Fruit fly (Drosophila melanogaster) whole organism, embryonic: ENCODE data around the gene Hmr.

Experiments used
- Ada2b ChIP-seq: fragments of 200-800 bp; sonication (Bioruptor generic); IDR thresholded peaks from 2 replicates; pipeline ENCODE4 v1.3.6; 2022; ENCODE audit warnings: missing biosample characterization, missing genetic modification characterization
- CG10431 ChIP-seq: fragments of 200-800 bp; sonication (Bioruptor generic); optimal IDR thresholded peaks from 3 replicates; lab custom pipeline; 2018; ENCODE audit warnings: missing biosample characterization, mild to moderate bottlenecking, missing genetic modification characterization
- CG11456 ChIP-seq: fragments of 200-800 bp; sonication (Bioruptor generic); IDR thresholded peaks from 3 replicates; pipeline ENCODE4 v1.3.6; 2022; ENCODE audit warnings: missing biosample characterization, missing genetic modification characterization
- CG11695 ChIP-seq: fragments of 200-800 bp; sonication (Bioruptor generic); IDR thresholded peaks from 3 replicates; pipeline ENCODE4 v1.3.6; 2022; ENCODE audit warnings: missing biosample characterization, missing genetic modification characterization
- CG13287 ChIP-seq: fragments of 200-800 bp; sonication (Bioruptor generic); IDR thresholded peaks from 2 replicates; pipeline ENCODE4 v1.3.6; 2022; ENCODE audit warnings: missing biosample characterization, missing genetic modification characterization; ENCODE audit not compliant: partially characterized antibody
- CG15514 ChIP-seq: fragments of 200-800 bp; sonication (Bioruptor generic); optimal IDR thresholded peaks from 3 replicates; lab custom pipeline; 2017; ENCODE audit warnings: missing biosample characterization, missing genetic modification characterization, mild to moderate bottlenecking, moderate library complexity, missing genetic modification reagents
- CG17359 ChIP-seq: fragments of 200-800 bp; sonication (Bioruptor generic); optimal IDR thresholded peaks from 3 replicates; lab custom pipeline; 2018; ENCODE audit warnings: missing biosample characterization, mild to moderate bottlenecking, missing genetic modification characterization, moderate library complexity
- CG18476 ChIP-seq: fragments of 200-800 bp; sonication (Bioruptor generic); optimal IDR thresholded peaks from 2 replicates; lab custom pipeline; 2016; ENCODE audit warnings: missing biosample characterization, mild to moderate bottlenecking, missing genetic modification characterization
- CG18599 ChIP-seq: fragments of 200-800 bp; sonication (Bioruptor generic); optimal IDR thresholded peaks from 3 replicates; lab custom pipeline; 2017; ENCODE audit warnings: missing biosample characterization, missing genetic modification characterization, mild to moderate bottlenecking, moderate library complexity, missing genetic modification reagents
- CG18619 ChIP-seq: fragments of 200-800 bp; sonication (Bioruptor generic); optimal IDR thresholded peaks from 3 replicates; lab custom pipeline; 2017; ENCODE audit warnings: missing biosample characterization, mild to moderate bottlenecking, missing genetic modification characterization
- CG2678 ChIP-seq: fragments of 200-800 bp; sonication (Bioruptor generic); optimal IDR thresholded peaks from 3 replicates; lab custom pipeline; 2019; ENCODE audit warnings: missing biosample characterization, mild to moderate bottlenecking, missing genetic modification characterization, moderate library complexity
- CG2875 ChIP-seq: fragments of 200-800 bp; sonication (Bioruptor generic); optimal IDR thresholded peaks from 2 replicates; lab custom pipeline; 2017; ENCODE audit warnings: missing biosample characterization, mild to moderate bottlenecking, missing genetic modification characterization, missing genetic modification reagents
- CG31441 ChIP-seq: fragments of 200-800 bp; sonication (Bioruptor generic); IDR thresholded peaks from 2 replicates; pipeline ENCODE4 v1.3.6; 2022; ENCODE audit warnings: missing biosample characterization, missing genetic modification characterization
- CG33557 ChIP-seq: fragments of 200-800 bp; sonication (Bioruptor generic); optimal IDR thresholded peaks from 2 replicates; lab custom pipeline; 2019; ENCODE audit warnings: missing biosample characterization, mild to moderate bottlenecking, missing genetic modification characterization, moderate library complexity
- CG34224 ChIP-seq: fragments of 200-800 bp; sonication (Bioruptor generic); IDR thresholded peaks from 3 replicates; pipeline ENCODE4 v1.3.6; 2022; ENCODE audit warnings: missing biosample characterization, missing genetic modification characterization; ENCODE audit not compliant: partially characterized antibody
- CG34376 ChIP-seq: fragments of 200-800 bp; sonication (Bioruptor generic); optimal IDR thresholded peaks from 2 replicates; lab custom pipeline; 2018; ENCODE audit warnings: missing biosample characterization, mild to moderate bottlenecking, missing genetic modification characterization
- CG3847 ChIP-seq: fragments of 200-800 bp; sonication (Bioruptor generic); IDR thresholded peaks from 2 replicates; pipeline ENCODE4 v1.3.6; 2022; ENCODE audit warnings: missing biosample characterization, missing genetic modification characterization
- CG9609 ChIP-seq: fragments of 200-800 bp; sonication (Bioruptor generic); optimal IDR thresholded peaks from 3 replicates; lab custom pipeline; 2016; ENCODE audit warnings: missing biosample characterization, missing genetic modification characterization
- CoRest ChIP-seq: fragments of 200-800 bp; sonication (Bioruptor generic); optimal IDR thresholded peaks from 3 replicates; lab custom pipeline; 2018; ENCODE audit warnings: missing biosample characterization, mild to moderate bottlenecking, missing genetic modification characterization, moderate library complexity
- D ChIP-seq, 2 experiments: fragments of 200-800 bp in 1 of 2; fragments of >200 bp in 1 of 2; sonication (Bioruptor generic) in 1 of 2; optimal IDR thresholded peaks; 2 replicates in 1 of 2; 3 replicates in 1 of 2; lab custom pipeline; 2017; ENCODE audit warnings: mild to moderate bottlenecking in 1 of 2, missing biosample characterization in 1 of 2, missing genetic modification characterization in 1 of 2, missing genetic modification reagents in 1 of 2
- Dbx ChIP-seq: fragments of 200-800 bp; sonication (Bioruptor generic); IDR thresholded peaks from 3 replicates; pipeline ENCODE4 v1.3.6; 2022; ENCODE audit warnings: missing biosample characterization, missing genetic modification characterization
- Dll ChIP-seq: fragments of 200-800 bp; sonication (Bioruptor generic); IDR thresholded peaks from 4 replicates; pipeline ENCODE4 v1.3.6; 2022; ENCODE audit warnings: missing biosample characterization, missing genetic modification characterization; ENCODE audit not compliant: partially characterized antibody
- Fer3 ChIP-seq: fragments of 200-800 bp; sonication (Bioruptor generic); optimal IDR thresholded peaks from 2 replicates; lab custom pipeline; 2018; ENCODE audit warnings: missing biosample characterization, mild to moderate bottlenecking, missing genetic modification characterization, moderate library complexity
- HmgD ChIP-seq: fragments of 200-800 bp; sonication (Bioruptor generic); optimal IDR thresholded peaks from 3 replicates; lab custom pipeline; 2016; ENCODE audit warnings: missing biosample characterization, missing genetic modification characterization
- Hr39 ChIP-seq: fragments of >200 bp; optimal IDR thresholded peaks from 2 replicates; lab custom pipeline; 2017
- Lpt ChIP-seq: fragments of >200 bp; optimal IDR thresholded peaks from 2 replicates; lab custom pipeline; 2018; ENCODE audit warnings: missing biosample characterization, missing genetic modification characterization
- MBD-R2 ChIP-seq: fragments of 200-800 bp; sonication (Bioruptor generic); IDR thresholded peaks from 2 replicates; pipeline ENCODE4 v1.3.6; 2022; ENCODE audit warnings: missing biosample characterization, missing genetic modification characterization
- MESR4 ChIP-seq: fragments of 200-800 bp; sonication (Bioruptor generic); optimal IDR thresholded peaks from 2 replicates; lab custom pipeline; 2018; ENCODE audit warnings: missing biosample characterization, mild to moderate bottlenecking, missing genetic modification characterization, moderate library complexity
- Nf-YC ChIP-seq: fragments of 200-800 bp; optimal IDR thresholded peaks from 3 replicates; lab custom pipeline; 2019; ENCODE audit warnings: missing biosample characterization, mild to moderate bottlenecking, missing genetic modification characterization, moderate library complexity
- Ravus ChIP-seq: fragments of 200-800 bp; sonication (Bioruptor generic); IDR thresholded peaks from 2 replicates; pipeline ENCODE4 v1.3.6; 2022; ENCODE audit warnings: missing biosample characterization, missing genetic modification characterization
- YL-1 ChIP-seq: fragments of 200-800 bp; sonication (Bioruptor generic); optimal IDR thresholded peaks from 3 replicates; lab custom pipeline; 2017; ENCODE audit warnings: missing biosample characterization, mild to moderate bottlenecking, missing genetic modification characterization
- ase ChIP-seq: fragments of 200-800 bp; sonication (Bioruptor generic); IDR thresholded peaks from 3 replicates; pipeline ENCODE4 v1.3.6; 2022; ENCODE audit warnings: missing biosample characterization, missing genetic modification characterization
- crol ChIP-seq: fragments of 200-800 bp; sonication (Bioruptor generic); IDR thresholded peaks from 2 replicates; pipeline ENCODE4 v1.3.6; 2022; ENCODE audit warnings: missing biosample characterization, missing genetic modification characterization
- dmrt11E ChIP-seq: fragments of 200-800 bp; sonication (Bioruptor generic); optimal IDR thresholded peaks from 3 replicates; lab custom pipeline; 2018; ENCODE audit warnings: missing biosample characterization, mild to moderate bottlenecking, missing genetic modification characterization, moderate library complexity
- fd102C ChIP-seq: fragments of 200-800 bp; sonication (Bioruptor generic); optimal IDR thresholded peaks from 2 replicates; lab custom pipeline; 2018; ENCODE audit warnings: missing biosample characterization, mild to moderate bottlenecking, missing genetic modification characterization, moderate library complexity
- ham ChIP-seq: fragments of 200-800 bp; sonication (Bioruptor generic); IDR thresholded peaks from 2 replicates; pipeline ENCODE4 v1.3.6; 2022; ENCODE audit warnings: missing biosample characterization, missing genetic modification characterization
- ken ChIP-seq: fragments of 200-800 bp; sonication (Bioruptor generic); IDR thresholded peaks from 3 replicates; pipeline ENCODE4 v1.3.6; 2022; ENCODE audit warnings: missing biosample characterization, missing genetic modification characterization
- lilli ChIP-seq: fragments of 200-800 bp; sonication (Bioruptor generic); optimal IDR thresholded peaks from 3 replicates; lab custom pipeline; 2016; ENCODE audit warnings: missing biosample characterization, missing genetic modification characterization
- lola ChIP-seq, 3 experiments: fragments of >200 bp in 2 of 3; fragments of 200-800 bp in 1 of 3; sonication (Bioruptor generic) in 1 of 3; optimal IDR thresholded peaks; 2 replicates each; lab custom pipeline; 2017 to 2019; ENCODE audit warnings: missing biosample characterization in 3 of 3, missing genetic modification characterization in 3 of 3, mild to moderate bottlenecking in 1 of 3, moderate library complexity in 1 of 3
- nom ChIP-seq: fragments of 200-800 bp; sonication (Bioruptor generic); optimal IDR thresholded peaks from 2 replicates; lab custom pipeline; 2017; ENCODE audit warnings: missing biosample characterization, missing genetic modification characterization, mild to moderate bottlenecking, moderate library complexity, missing genetic modification reagents
- onecut ChIP-seq: fragments of 200-800 bp; sonication (Bioruptor generic); IDR thresholded peaks from 2 replicates; pipeline ENCODE4 v1.3.6; 2022; ENCODE audit warnings: missing biosample characterization, missing genetic modification characterization
- pum ChIP-seq: fragments of 200-800 bp; sonication (Bioruptor generic); optimal IDR thresholded peaks from 2 replicates; lab custom pipeline; 2016; ENCODE audit warnings: missing biosample characterization, missing genetic modification characterization
- sens ChIP-seq: fragments of 200-800 bp; sonication (Bioruptor generic); peaks from one replicate; lab custom pipeline; 2016; ENCODE audit warnings: missing biosample characterization, missing genetic modification characterization
- slbo ChIP-seq: fragments of 200-800 bp; sonication (Bioruptor generic); IDR thresholded peaks from 2 replicates; pipeline ENCODE4 v1.3.6; 2022; ENCODE audit warnings: missing biosample characterization, missing genetic modification characterization
- so ChIP-seq: fragments of 200-800 bp; sonication (Bioruptor generic); IDR thresholded peaks from 3 replicates; pipeline ENCODE4 v1.3.6; 2022; ENCODE audit warnings: missing biosample characterization, missing genetic modification characterization
- ssp ChIP-seq: fragments of 200-800 bp; sonication (Bioruptor generic); IDR thresholded peaks from 2 replicates; pipeline ENCODE4 v1.3.6; 2022; ENCODE audit warnings: missing biosample characterization, missing genetic modification characterization
- tup ChIP-seq: fragments of 200-800 bp; sonication (Bioruptor generic); optimal IDR thresholded peaks from 2 replicates; lab custom pipeline; 2016; ENCODE audit warnings: missing biosample characterization, mild to moderate bottlenecking, missing genetic modification characterization, moderate library complexity
- wor ChIP-seq: fragments of 200-800 bp; sonication (Bioruptor generic); IDR thresholded peaks from 2 replicates; pipeline ENCODE4 v1.3.6; 2022; ENCODE audit warnings: missing biosample characterization, missing genetic modification characterization

The Hmr gene

DNA sequence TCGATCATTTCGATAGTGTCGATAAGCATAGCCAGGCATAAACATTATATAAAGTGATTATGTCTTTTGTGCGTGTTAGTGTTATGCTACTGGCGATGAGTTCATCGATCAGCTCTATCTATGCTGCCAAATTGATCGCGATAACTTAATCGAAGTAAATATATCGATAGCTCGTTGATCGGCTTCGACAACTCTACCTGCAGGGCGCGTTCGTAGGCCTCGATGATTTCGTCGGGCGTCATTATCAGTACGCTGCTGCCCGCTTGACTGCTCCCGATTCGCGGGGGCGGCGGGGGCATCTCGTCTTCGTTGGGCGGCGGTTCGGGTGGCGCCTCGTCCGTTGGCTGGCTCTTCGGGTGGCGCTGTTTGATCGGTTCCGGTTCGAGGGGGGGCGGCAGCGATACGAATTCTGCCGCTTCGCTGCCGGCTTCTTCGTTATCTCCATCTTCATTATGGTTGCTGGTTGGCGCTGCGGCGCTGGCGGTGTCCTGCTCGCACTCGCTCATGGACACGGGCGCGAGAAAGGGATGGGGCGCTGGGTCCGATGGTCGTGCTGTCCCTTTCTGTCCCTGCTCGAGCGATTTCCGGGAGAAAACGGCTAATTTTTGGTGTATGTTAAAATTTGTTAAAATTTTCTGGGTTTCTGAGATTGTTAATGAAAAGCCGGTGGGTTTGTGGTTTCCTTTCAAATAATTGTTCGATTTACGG lies 6.6 kb upstream of the Hmr start, which contains the start of gene CG1628 (continued):
- TF ChIP-seq CG2875 (GFP tag; lab: Kevin White, UChicago) (no peak), CG10431 (GFP tag; lab: Kevin White, UChicago) (no peak), MBD-R2 (GFP tag; lab: Robert Waterston, UW) (peak; percentile 36; the same call in 1 of the 2 replicates), nom (GFP tag; lab: Kevin White, UChicago) (no peak), slbo (GFP tag; lab: Robert Waterston, UW) (no peak; the same call in none of the 2 replicates), crol (GFP tag; lab: Robert Waterston, UW) (peak; percentile 97), ken (GFP tag; lab: Robert Waterston, UW) (peak; percentile 36; the same call in 1 of the 3 replicates), Fer3 (tag; lab: Kevin White, UChicago) (peak; percentile 25), fd102C (GFP tag; lab: Kevin White, UChicago) (no peak), Ravus (no peak), onecut (GFP tag; lab: Robert Waterston, UW) (peak; percentile 33), CG31441 (GFP tag; lab: Robert Waterston, UW) (no peak; the same call in 1 of the 2 replicates), ase (no peak), dmrt11E (tag; lab: Kevin White, UChicago) (no peak), CG11456 (0 out of 3 replicates have a peak, but pooled peaks have one; percentile 47), tup (GFP tag; lab: Kevin White, UChicago) (no peak), CG2678 (tag; lab: Kevin White, UChicago) (peak; percentile 7), CG34376 (GFP tag; lab: Kevin White, UChicago) (peak; percentile 77), CG33557 (GFP tag; lab: Kevin White, UChicago) (peak; percentile 8), sens (GFP tag; lab: Kevin White, UChicago) (no peak), lilli (GFP tag; lab: Kevin White, UChicago) (no peak), CG18599 (peak; percentile 36), lola (GFP tag; optimal IDR thresholded peaks at IDR 0.05; lab: Kevin White, UChicago) (peak in 1 of 3 experiments; percentile 13), CG11695 (GFP tag; lab: Robert Waterston, UW) (no peak), YL-1 (GFP tag; lab: Kevin White, UChicago) (no peak), D (optimal IDR thresholded peaks at IDR 0.05; lab: Kevin White, UChicago) (no peak), D (GFP tag; optimal IDR thresholded peaks at IDR 0.05; lab: Kevin White, UChicago) (no peak), pum (no peak), Ada2b (GFP tag; lab: Robert Waterston, UW) (no peak), ssp (no peak), Dll (peak; percentile 68; the same call in 3 of the 4 replicates), ham (no peak), CG3847 (GFP tag; lab: Robert Waterston, UW) (peak; percentile 20; the same call in 1 of the 2 replicates), Dbx (peak; percentile 58; the same call in 2 of the 3 replicates), Nf-YC (peak; percentile 79), CG13287 (GFP tag; lab: Robert Waterston, UW) (peak; percentile 61), CG34224 (GFP tag; lab: Robert Waterston, UW) (0 out of 3 replicates have a peak, but pooled peaks have one; percentile 23), CG17359 (peak; percentile 0), Hr39 (lab: Kevin White, UChicago) (no peak), CG18476 (GFP tag; lab: Kevin White, UChicago) (no peak), CoRest (tag; lab: Kevin White, UChicago) (peak; percentile 32), CG15514 (GFP tag; lab: Kevin White, UChicago) (peak; percentile 43), HmgD (GFP tag; lab: Kevin White, UChicago) (no peak), so (GFP tag; lab: Robert Waterston, UW) (0 out of 3 replicates have a peak, but pooled peaks have one; percentile 45), CG18619 (GFP tag; lab: Kevin White, UChicago) (no peak), wor (no peak), Lpt (GFP tag; lab: Kevin White, UChicago) (no peak), MESR4 (GFP tag; lab: Kevin White, UChicago) (no peak), CG9609 (GFP tag; lab: Kevin White, UChicago) (no peak)
